Fruit fly (Drosophila melanogaster) whole organism, pupa: ENCODE measurements around the gene CG2841.

ENCODE experiments used
- CG10348 ChIP-seq: fragments of 200-800 bp; sonication (Bioruptor generic); IDR thresholded peaks from 2 replicates; pipeline ENCODE4 v1.3.6; 2022; ENCODE audit warnings: missing biosample characterization, missing genetic modification characterization
- CG14655 ChIP-seq: fragments of 200-800 bp; sonication (Bioruptor generic); optimal IDR thresholded peaks from 3 replicates; lab custom pipeline; 2017; ENCODE audit warnings: mild to moderate bottlenecking, missing biosample characterization, missing genetic modification reagents, missing genetic modification characterization
- CG34367 ChIP-seq: fragments of 200-800 bp; sonication (Bioruptor generic); optimal IDR thresholded peaks from 2 replicates; lab custom pipeline; 2018; ENCODE audit warnings: missing biosample characterization, mild to moderate bottlenecking, missing genetic modification characterization
- CG4496 ChIP-seq: fragments of 200-800 bp; sonication (Bioruptor generic); IDR thresholded peaks from 3 replicates; pipeline ENCODE4 v1.3.6; 2022; ENCODE audit warnings: missing biosample characterization, missing genetic modification characterization
- CG8159 ChIP-seq: fragments of 200-800 bp; sonication (Bioruptor generic); optimal IDR thresholded peaks from 3 replicates; lab custom pipeline; 2018; ENCODE audit warnings: missing biosample characterization, mild to moderate bottlenecking, missing genetic modification characterization, moderate library complexity
- CG9948 ChIP-seq: fragments of 200-800 bp; sonication (Bioruptor generic); optimal IDR thresholded peaks from 2 replicates; lab custom pipeline; 2018; ENCODE audit warnings: missing biosample characterization, mild to moderate bottlenecking, missing genetic modification characterization, moderate library complexity
- EcR ChIP-seq: fragments of 200-800 bp; sonication (Bioruptor generic); optimal IDR thresholded peaks from 3 replicates; lab custom pipeline; 2019; ENCODE audit warnings: missing biosample characterization, missing genetic modification characterization, mild to moderate bottlenecking, moderate library complexity, missing genetic modification reagents
- Ets98B ChIP-seq: fragments of 200-800 bp; sonication (Bioruptor generic); IDR thresholded peaks from 2 replicates; pipeline ENCODE4 v1.3.6; 2022; ENCODE audit warnings: missing biosample characterization, missing genetic modification characterization
- Pif1A ChIP-seq: fragments of 200-800 bp; sonication (Bioruptor generic); optimal IDR thresholded peaks from 3 replicates; lab custom pipeline; 2016; ENCODE audit warnings: missing biosample characterization, missing genetic modification characterization
- Snoo ChIP-seq: fragments of 200-800 bp; sonication (Bioruptor generic); optimal IDR thresholded peaks from 3 replicates; lab custom pipeline; 2017; ENCODE audit warnings: missing biosample characterization, mild to moderate bottlenecking, missing genetic modification characterization, inconsistent platforms
- fd96Ca ChIP-seq: fragments of 200-800 bp; sonication (Bioruptor generic); IDR thresholded peaks from 3 replicates; pipeline ENCODE4 v1.3.6; 2022; ENCODE audit warnings: missing biosample characterization, missing genetic modification characterization
- gl ChIP-seq: fragments of 200-800 bp; sonication (Bioruptor generic); optimal IDR thresholded peaks from 2 replicates; lab custom pipeline; 2018; ENCODE audit warnings: missing biosample characterization, mild to moderate bottlenecking, missing genetic modification characterization

DNA sequence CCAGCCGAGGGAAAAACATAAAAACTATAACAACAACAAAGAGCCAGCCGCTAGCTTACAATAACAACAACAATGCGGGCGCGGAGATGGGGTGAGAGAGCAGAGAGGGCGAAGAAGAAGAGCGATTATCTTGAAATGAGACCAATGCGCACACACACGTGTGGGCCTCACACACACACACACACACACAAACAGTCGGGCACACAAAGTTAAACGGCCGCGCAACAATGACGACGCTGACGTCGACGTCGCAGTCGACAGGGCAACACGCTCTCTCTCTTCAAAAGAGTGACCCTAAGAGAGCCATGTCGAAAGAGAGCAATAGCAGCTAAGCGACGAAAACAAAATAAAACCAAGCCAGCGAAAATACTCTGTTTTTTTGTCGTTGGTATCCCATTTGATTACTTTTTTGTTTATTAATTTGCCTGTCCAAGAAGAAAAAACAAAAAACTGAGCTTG lies 60.3 kb downstream of the CG2841 start:
- TF ChIP-seq fd96Ca (GFP tag; lab: Robert Waterston, UW) (no peak), gl (tag; lab: Kevin White, UChicago) (peak; percentile 10), CG9948 (tag; lab: Kevin White, UChicago) (no peak), CG10348 (GFP tag; lab: Robert Waterston, UW) (no peak), CG4496 (GFP tag; lab: Robert Waterston, UW) (no peak), EcR (GFP tag; lab: Kevin White, UChicago) (peak; percentile 92), Ets98B (GFP tag; lab: Robert Waterston, UW) (peak; percentile 19; the same call in 1 of the 2 replicates), CG34367 (tag; lab: Kevin White, UChicago) (no peak), Snoo (no peak), CG8159 (tag; lab: Kevin White, UChicago) (no peak), Pif1A (GFP tag; lab: Kevin White, UChicago) (no peak), CG14655 (GFP tag; lab: Kevin White, UChicago) (no peak)
